Worm (Caenorhabditis elegans) whole organism, late embryonic: ENCODE data around the gene F58F12.1.

ENCODE experiments used
- C38D4.7 ChIP-seq: fragments of 200-800 bp; sonication (Bioruptor generic); optimal IDR thresholded peaks from 2 replicates; lab custom pipeline; 2018; ENCODE audit warnings: mild to moderate bottlenecking, missing genetic modification characterization, moderate library complexity, missing compliant biosample characterization
- ama-1 ChIP-seq: fragments of 150-350 bp; optimal IDR thresholded peaks from 2 replicates; lab custom pipeline; 2014
- che-1 ChIP-seq: sonication (generic microtip); optimal IDR thresholded peaks from 2 replicates; lab custom pipeline; 2016; ENCODE audit warnings: mild to moderate bottlenecking, missing genetic modification characterization, missing compliant biosample characterization
- dmd-4 ChIP-seq: sonication (generic microtip); optimal IDR thresholded peaks from 2 replicates; lab custom pipeline; 2016; ENCODE audit warnings: borderline replicate concordance, missing genetic modification characterization, missing compliant biosample characterization
- elt-2 ChIP-seq: sonication (generic microtip); optimal IDR thresholded peaks from 2 replicates; lab custom pipeline; 2016; ENCODE audit warnings: missing genetic modification reagents, missing genetic modification characterization, missing compliant biosample characterization
- eyg-1 ChIP-seq: sonication (generic microtip); optimal IDR thresholded peaks from 2 replicates; lab custom pipeline; 2016; ENCODE audit warnings: missing genotype, missing genetic modification characterization, missing compliant biosample characterization
- fkh-10 ChIP-seq: fragments of 150-350 bp; optimal IDR thresholded peaks from 2 replicates; lab custom pipeline; 2014; ENCODE audit warnings: missing biosample characterization, missing genetic modification reagents, missing genetic modification characterization
- nhr-11 ChIP-seq: fragments of 150-350 bp; optimal IDR thresholded peaks from 2 replicates; lab custom pipeline; 2014; ENCODE audit warnings: missing biosample characterization, missing genetic modification characterization
- pag-3 ChIP-seq: sonication (generic microtip); optimal IDR thresholded peaks from 2 replicates; lab custom pipeline; 2016; ENCODE audit warnings: missing compliant biosample characterization, missing genetic modification characterization, borderline replicate concordance
- pha-4 ChIP-seq: fragments of 150-350 bp; optimal IDR thresholded peaks from 2 replicates; lab custom pipeline; 2018; ENCODE audit warnings: missing biosample characterization, missing genetic modification reagents, missing genetic modification characterization
- pros-1 ChIP-seq: fragments of 150-350 bp; optimal IDR thresholded peaks from 2 replicates; lab custom pipeline; 2014; ENCODE audit warnings: missing biosample characterization, missing genetic modification reagents, missing genetic modification characterization
- rnt-1 ChIP-seq: sonication (generic microtip); optimal IDR thresholded peaks from 2 replicates; lab custom pipeline; 2016; ENCODE audit warnings: missing genetic modification characterization, missing compliant biosample characterization
- sdc-2 ChIP-seq: sonication (generic microtip); optimal IDR thresholded peaks from 2 replicates; lab custom pipeline; 2016; ENCODE audit warnings: missing genotype, missing genetic modification characterization, missing compliant biosample characterization
- unc-42 ChIP-seq: sonication (generic microtip); optimal IDR thresholded peaks from 2 replicates; lab custom pipeline; 2016; ENCODE audit warnings: missing genotype, missing genetic modification characterization, missing compliant biosample characterization

- TF ChIP-seq elt-2 (tag; lab: Kevin White, UChicago) = no peak
- TF ChIP-seq eyg-1 (tag; lab: Kevin White, UChicago) = no peak
- no peak for TF ChIP-seq dmd-4 (tag; lab: Kevin White, UChicago)
- TF ChIP-seq rnt-1 (tag; lab: Kevin White, UChicago) = no peak
- no peak for TF ChIP-seq pag-3 (tag; lab: Kevin White, UChicago)
- no peak for TF ChIP-seq ama-1 (lab: Kevin White, UChicago)
- TF ChIP-seq C38D4.7 = no peak
- TF ChIP-seq fkh-10 = no peak
- TF ChIP-seq che-1 = no peak
- no peak for TF ChIP-seq nhr-11 (tag; lab: Kevin White, UChicago)
- no peak for TF ChIP-seq pha-4 (tag; lab: Kevin White, UChicago)
- no peak for TF ChIP-seq sdc-2 (tag; lab: Kevin White, UChicago)
- TF ChIP-seq pros-1 (tag; lab: Kevin White, UChicago) = no peak
- TF ChIP-seq unc-42 (tag; lab: Kevin White, UChicago) = no peak
These were observed 8.8 kb upstream of the F58F12.1 start for ce11 chrII:6374646-6375045.
